Worm (Caenorhabditis elegans) whole organism, early embryonic: ENCODE data around the gene hsp-16.2.

Experiments
- F13C5.2 ChIP-seq: sonication (generic microtip); optimal IDR thresholded peaks from 2 replicates; lab custom pipeline; 2017; ENCODE audit warnings: mild to moderate bottlenecking, missing genetic modification characterization, inconsistent platforms, missing compliant biosample characterization
- ama-1 ChIP-seq: fragments of 150-350 bp; optimal IDR thresholded peaks from 2 replicates; lab custom pipeline; 2014
- ets-7 ChIP-seq: sonication (generic microtip); optimal IDR thresholded peaks from 2 replicates; lab custom pipeline; 2016; ENCODE audit warnings: missing genotype, missing genetic modification characterization, missing compliant biosample characterization
- tra-4 ChIP-seq: sonication (generic microtip); optimal IDR thresholded peaks from 2 replicates; lab custom pipeline; 2017; ENCODE audit warnings: missing genetic modification characterization, missing compliant biosample characterization

- no peak for TF ChIP-seq F13C5.2 (tag; lab: Kevin White, UChicago)
- TF ChIP-seq tra-4, result no peak
- TF ChIP-seq ets-7 (tag; lab: Kevin White, UChicago), result no peak
- TF ChIP-seq ama-1 (lab: Kevin White, UChicago), result no peak
Observed at ce11 chrV:1811035-1811434, 6.3 kb upstream of the hsp-16.2 start, which contains the start of gene Y46H3A.4.
